Fruit fly (Drosophila melanogaster): ENCODE data around the gene fzo.

Gene fzo

dm6 chr3R:23157664-23158151 is 46.1 kb downstream of the fzo start, which contains the start of gene unk:
Gene unk, minus strand, starts transcription at chr3R:23157862.
- no peak for TF ChIP-seq noc (tag; optimal IDR thresholded peaks at IDR 0.05)

dm6 chr3R:23156865-23157515 is 46.8 kb downstream of the fzo start:
- peak; percentile 48 for TF ChIP-seq noc (tag; optimal IDR thresholded peaks at IDR 0.05)

DNA sequence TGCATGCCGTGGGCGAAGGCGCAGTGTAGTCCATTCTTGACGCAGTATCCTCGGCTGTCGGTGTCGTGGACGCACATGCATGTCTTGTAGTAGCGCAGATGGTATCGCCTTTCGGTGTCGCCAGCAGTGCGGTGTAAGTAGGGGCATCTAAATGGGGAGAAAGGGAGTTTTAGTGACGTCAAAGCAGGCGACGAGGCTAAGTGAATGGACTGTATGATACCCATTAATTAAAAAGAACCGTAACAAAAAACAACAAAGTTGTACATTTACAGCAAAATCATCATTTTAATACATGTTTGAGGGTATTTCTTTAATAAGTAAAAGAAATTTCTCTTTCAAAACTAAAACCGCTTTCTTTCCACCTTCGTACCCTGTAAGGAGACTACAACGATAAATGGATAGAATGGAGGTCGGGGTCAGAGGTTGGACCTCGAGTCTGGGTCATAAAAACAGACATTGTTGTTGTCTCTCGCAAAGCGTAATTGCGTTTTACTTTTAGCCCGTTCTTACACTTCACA is 47.4 kb downstream of the fzo start:
- no peak for TF ChIP-seq noc (tag; optimal IDR thresholded peaks at IDR 0.05)
